Worm (Caenorhabditis elegans) whole organism, L4/young adult: ENCODE results near the gene trcs-2.

Source experiments
- W03F9.2 ChIP-seq: fragments of 150-350 bp; optimal IDR thresholded peaks from 2 replicates; lab custom pipeline; 2014; ENCODE audit warnings: missing biosample characterization, missing genetic modification characterization
- dao-5 ChIP-seq: sonication (generic microtip); optimal IDR thresholded peaks from 2 replicates; lab custom pipeline; 2016; ENCODE audit warnings: missing genotype, missing genetic modification characterization, moderate library complexity, missing compliant biosample characterization

- TF ChIP-seq W03F9.2 (tag; lab: Kevin White, UChicago) = no peak
- TF ChIP-seq dao-5 = no peak
Observed at ce11 chrII:8741277-8741676, 19.0 kb downstream of the trcs-2 start.
